Worm (Caenorhabditis elegans) whole organism, L4 larva: Measurements from ENCODE around the gene ZK892.4.

Source experiments
- F26F4.8 ChIP-seq: fragments of 200-800 bp; sonication (Bioruptor generic); conservative IDR thresholded peaks from 2 replicates; pipeline ENCODE4 v1.3.6; 2022; ENCODE audit warnings: missing genetic modification characterization, missing compliant biosample characterization
- F37D6.2 ChIP-seq: sonication (generic microtip); optimal IDR thresholded peaks from 2 replicates; lab custom pipeline; 2016; ENCODE audit warnings: mild to moderate bottlenecking, missing genetic modification characterization, missing compliant biosample characterization
- R02D3.7 ChIP-seq: fragments of 150-350 bp; sonication (generic microtip); optimal IDR thresholded peaks from 3 replicates; lab custom pipeline; 2014; ENCODE audit warnings: missing biosample characterization, missing genetic modification characterization
- T20F7.1 ChIP-seq: fragments of 200-800 bp; sonication (Bioruptor generic); optimal IDR thresholded peaks from 2 replicates; lab custom pipeline; 2018; ENCODE audit warnings: mild to moderate bottlenecking, missing genetic modification characterization, missing compliant biosample characterization
- T26A8.4 ChIP-seq: fragments of 200-800 bp; sonication (Bioruptor generic); IDR thresholded peaks from 2 replicates; pipeline ENCODE4 v1.3.6; 2022; ENCODE audit warnings: missing genetic modification characterization, missing compliant biosample characterization
- Y48G9A.11 ChIP-seq: fragments of 200-800 bp; sonication (Bioruptor generic); IDR thresholded peaks from 2 replicates; pipeline ENCODE4 v1.3.6; 2022; ENCODE audit warnings: missing genetic modification reagents, missing genetic modification characterization, missing compliant biosample characterization
- Y75B8A.6 ChIP-seq: fragments of 200-800 bp; sonication (Bioruptor generic); IDR thresholded peaks from 2 replicates; pipeline ENCODE4 v1.3.6; 2022; ENCODE audit warnings: missing genetic modification reagents, missing genetic modification characterization, missing compliant biosample characterization
- ZK546.5 ChIP-seq, 2 experiments: sonication (generic microtip); optimal IDR thresholded peaks; 2 replicates each; lab custom pipeline; 2017; ENCODE audit warnings: missing biosample characterization in 2 of 2, missing genetic modification characterization in 2 of 2
- aha-1 ChIP-seq: fragments of 150-350 bp; peaks from one replicate; lab custom pipeline; 2014; ENCODE audit warnings: missing biosample characterization, missing genetic modification characterization
- attf-4 ChIP-seq: sonication (generic microtip); optimal IDR thresholded peaks from 3 replicates; lab custom pipeline; 2017; ENCODE audit warnings: missing biosample characterization, missing genetic modification characterization
- ceh-28 ChIP-seq: fragments of 150-350 bp; optimal IDR thresholded peaks from 2 replicates; lab custom pipeline; 2014; ENCODE audit warnings: missing biosample characterization, missing genetic modification reagents, missing genetic modification characterization
- cey-2 ChIP-seq: sonication (generic microtip); optimal IDR thresholded peaks from 3 replicates; lab custom pipeline; 2017; ENCODE audit warnings: missing genetic modification characterization, mild to moderate bottlenecking, missing compliant biosample characterization, antibody characterized with exemption, borderline replicate concordance; ENCODE audit not compliant: insufficient read depth
- daf-8 ChIP-seq: fragments of 200-800 bp; sonication (Bioruptor generic); IDR thresholded peaks from 2 replicates; pipeline ENCODE4 v1.3.6; 2022; ENCODE audit warnings: missing genetic modification characterization, missing compliant biosample characterization
- dmd-6 ChIP-seq: fragments of 200-800 bp; sonication (Bioruptor generic); IDR thresholded peaks from 2 replicates; pipeline ENCODE4 v1.3.6; 2022; ENCODE audit warnings: missing genetic modification reagents, missing genetic modification characterization, missing compliant biosample characterization
- dmd-8 ChIP-seq: fragments of 200-800 bp; sonication (Bioruptor generic); IDR thresholded peaks from 2 replicates; pipeline ENCODE4 v1.3.6; 2022; ENCODE audit warnings: missing genetic modification characterization, missing compliant biosample characterization
- dpl-1 ChIP-seq: fragments of 150-350 bp; optimal IDR thresholded peaks from 2 replicates; lab custom pipeline; 2014; ENCODE audit warnings: missing biosample characterization, missing genetic modification reagents, missing genetic modification characterization
- duxl-1 ChIP-seq: sonication (generic microtip); optimal IDR thresholded peaks from 2 replicates; lab custom pipeline; 2016; ENCODE audit warnings: mild to moderate bottlenecking, missing genetic modification characterization, moderate library complexity, missing compliant biosample characterization; ENCODE audit not compliant: poor library complexity
- egl-43 ChIP-seq: fragments of 200-800 bp; sonication (Bioruptor generic); IDR thresholded peaks from 2 replicates; pipeline ENCODE4 v1.3.6; 2022; ENCODE audit warnings: missing genetic modification reagents, missing genetic modification characterization, missing compliant biosample characterization
- fos-1 ChIP-seq: fragments of 150-350 bp; optimal IDR thresholded peaks from 2 replicates; lab custom pipeline; 2014; ENCODE audit warnings: missing biosample characterization, missing genetic modification characterization
- hif-1 ChIP-seq, 2 experiments: sonication (generic microtip); optimal IDR thresholded peaks; 2 replicates each; lab custom pipeline; 2016 to 2017; ENCODE audit warnings: missing compliant biosample characterization in 2 of 2, missing genetic modification characterization in 2 of 2, missing genetic modification reagents in 2 of 2, missing genotype in 2 of 2, mild to moderate bottlenecking in 1 of 2
- hlh-30 ChIP-seq: sonication (generic microtip); optimal IDR thresholded peaks from 2 replicates; lab custom pipeline; 2017; ENCODE audit warnings: antibody characterized with exemption, mild to moderate bottlenecking, missing genetic modification characterization, missing compliant biosample characterization; ENCODE audit not compliant: insufficient read depth
- jun-1 ChIP-seq: fragments of 150-350 bp; optimal IDR thresholded peaks from 2 replicates; lab custom pipeline; 2014; ENCODE audit warnings: missing biosample characterization, missing genetic modification reagents, missing genetic modification characterization
- lin-1 ChIP-seq: fragments of 200-800 bp; sonication (Bioruptor generic); IDR thresholded peaks from 2 replicates; pipeline ENCODE4 v1.3.6; 2022; ENCODE audit warnings: missing genetic modification reagents, missing genetic modification characterization, missing compliant biosample characterization
- lin-15B ChIP-seq: fragments of 150-350 bp; sonication (generic microtip); optimal IDR thresholded peaks from 3 replicates; lab custom pipeline; 2014; ENCODE audit warnings: missing biosample characterization, missing genetic modification characterization
- lin-29 ChIP-seq: fragments of 200-800 bp; sonication (Bioruptor generic); IDR thresholded peaks from 2 replicates; pipeline ENCODE4 v1.3.6; 2022; ENCODE audit warnings: missing genetic modification reagents, missing genetic modification characterization, missing compliant biosample characterization
- lin-38 ChIP-seq: fragments of 200-800 bp; sonication (Bioruptor generic); IDR thresholded peaks from 2 replicates; pipeline ENCODE4 v1.3.6; 2022; ENCODE audit warnings: missing genetic modification reagents, missing genetic modification characterization, missing compliant biosample characterization
- lir-3 ChIP-seq: sonication (generic microtip); optimal IDR thresholded peaks from 2 replicates; lab custom pipeline; 2016; ENCODE audit warnings: mild to moderate bottlenecking, missing genetic modification characterization, missing compliant biosample characterization
- lsy-2 ChIP-seq, 2 experiments: fragments of 150-350 bp in 1 of 2; sonication (generic microtip) in 1 of 2; optimal IDR thresholded peaks; 2 replicates each; lab custom pipeline; 2014 to 2017; ENCODE audit warnings: missing biosample characterization in 2 of 2, missing genetic modification characterization in 2 of 2
- madf-5 ChIP-seq, 2 experiments: fragments of 200-800 bp; sonication (Bioruptor generic); IDR thresholded peaks; 2 replicates each; pipeline ENCODE4 v1.3.6; 2022; ENCODE audit warnings: missing compliant biosample characterization in 2 of 2, missing genetic modification characterization in 2 of 2
- mep-1 ChIP-seq: fragments of 150-350 bp; sonication (generic microtip); optimal IDR thresholded peaks from 3 replicates; lab custom pipeline; 2014; ENCODE audit warnings: missing biosample characterization, missing genetic modification characterization
- mxl-2 ChIP-seq: fragments of 200-800 bp; sonication (Bioruptor generic); conservative IDR thresholded peaks from 2 replicates; pipeline ENCODE4 v1.3.6; 2022; ENCODE audit warnings: missing genetic modification reagents, missing genetic modification characterization, missing compliant biosample characterization
- nhr-102 ChIP-seq: sonication (generic microtip); optimal IDR thresholded peaks from 2 replicates; lab custom pipeline; 2016; ENCODE audit warnings: mild to moderate bottlenecking, missing genetic modification characterization, moderate library complexity, missing compliant biosample characterization
- nhr-111 ChIP-seq: fragments of 200-800 bp; sonication (Bioruptor generic); optimal IDR thresholded peaks from 2 replicates; lab custom pipeline; 2018; ENCODE audit warnings: mild to moderate bottlenecking, missing genetic modification characterization, missing compliant biosample characterization
- nhr-237 ChIP-seq: sonication (generic microtip); optimal IDR thresholded peaks from 2 replicates; lab custom pipeline; 2017; ENCODE audit warnings: missing biosample characterization, missing genetic modification characterization
- nhr-28 ChIP-seq: fragments of 150-350 bp; optimal IDR thresholded peaks from 2 replicates; lab custom pipeline; 2014; ENCODE audit warnings: missing biosample characterization, missing genetic modification characterization
- nhr-48 ChIP-seq: sonication (generic microtip); optimal IDR thresholded peaks from 2 replicates; lab custom pipeline; 2016; ENCODE audit warnings: mild to moderate bottlenecking, missing genetic modification characterization, missing compliant biosample characterization
- nhr-76 ChIP-seq: fragments of 150-350 bp; optimal IDR thresholded peaks from 2 replicates; lab custom pipeline; 2014; ENCODE audit warnings: missing biosample characterization, missing genetic modification characterization
- nhr-77 ChIP-seq: fragments of 150-350 bp; optimal IDR thresholded peaks from 2 replicates; lab custom pipeline; 2014; ENCODE audit warnings: missing biosample characterization, missing genetic modification characterization
- pha-4 ChIP-seq, 2 experiments: fragments of 150-350 bp in 1 of 2; fragments of 200-800 bp in 1 of 2; sonication (Bioruptor generic) in 1 of 2; IDR thresholded peaks in 1 of 2; optimal IDR thresholded peaks in 1 of 2; 2 replicates each; pipeline versions ENCODE4 v1.3.6 to Lab custom; 2014 to 2022; ENCODE audit warnings: missing genetic modification characterization in 2 of 2, missing genetic modification reagents in 2 of 2, missing biosample characterization in 1 of 2, missing compliant biosample characterization in 1 of 2
- php-3 ChIP-seq: fragments of 200-800 bp; sonication (Bioruptor generic); IDR thresholded peaks from 2 replicates; pipeline ENCODE4 v1.3.6; 2022; ENCODE audit warnings: missing genetic modification reagents, missing genetic modification characterization, missing compliant biosample characterization
- sdz-12 ChIP-seq: fragments of 200-800 bp; sonication (Bioruptor generic); optimal IDR thresholded peaks from 2 replicates; lab custom pipeline; 2018; ENCODE audit warnings: mild to moderate bottlenecking, missing genetic modification characterization, missing compliant biosample characterization
- set-16 ChIP-seq: fragments of 200-800 bp; sonication (Bioruptor generic); IDR thresholded peaks from 2 replicates; pipeline ENCODE4 v1.3.6; 2022; ENCODE audit warnings: missing genetic modification reagents, missing genetic modification characterization, missing compliant biosample characterization
- snpc-4 ChIP-seq: fragments of 150-350 bp; optimal IDR thresholded peaks from 2 replicates; lab custom pipeline; 2014; ENCODE audit warnings: missing biosample characterization, missing genetic modification characterization
- spr-1 ChIP-seq: sonication (generic microtip); optimal IDR thresholded peaks from 2 replicates; lab custom pipeline; 2016; ENCODE audit warnings: mild to moderate bottlenecking, missing genetic modification characterization, missing compliant biosample characterization
- unc-39 ChIP-seq: sonication (generic microtip); optimal IDR thresholded peaks from 2 replicates; lab custom pipeline; 2017; ENCODE audit warnings: missing biosample characterization, missing genetic modification characterization
- unc-62 ChIP-seq, 3 experiments: fragments of 150-350 bp in 1 of 3; sonication (generic microtip); optimal IDR thresholded peaks in 2 of 3; peaks in 1 of 3; 1 replicate in 1 of 3; 2 replicates in 2 of 3; lab custom pipeline; 2014 to 2017; ENCODE audit warnings: missing biosample characterization in 3 of 3, missing genetic modification characterization in 3 of 3, missing genetic modification reagents in 3 of 3, missing genotype in 1 of 3
- zfp-2 ChIP-seq: sonication (generic microtip); optimal IDR thresholded peaks from 2 replicates; lab custom pipeline; 2016; ENCODE audit warnings: mild to moderate bottlenecking, missing genetic modification characterization, missing compliant biosample characterization
- zfp-3 ChIP-seq: fragments of 200-800 bp; sonication (Bioruptor generic); conservative IDR thresholded peaks from 2 replicates; pipeline ENCODE4 v1.3.6; 2022; ENCODE audit warnings: missing genetic modification reagents, missing genetic modification characterization, missing compliant biosample characterization
- zip-2 ChIP-seq: fragments of 150-350 bp; optimal IDR thresholded peaks from 2 replicates; lab custom pipeline; 2014; ENCODE audit warnings: missing biosample characterization, missing genetic modification characterization
- ztf-11 ChIP-seq: fragments of 150-350 bp; optimal IDR thresholded peaks from 2 replicates; lab custom pipeline; 2014; ENCODE audit warnings: missing biosample characterization, missing genetic modification characterization

The ZK892.4 gene

ce11 chrII:10016013-10016412, 9.6 kb downstream of the ZK892.4 start, which contains the start of gene lec-2 (continued):
- no peak for TF ChIP-seq pha-4 (GFP tag; IDR thresholded peaks at IDR 0.05; lab: Robert Waterston, UW)
- TF ChIP-seq pha-4 (tag; optimal IDR thresholded peaks at IDR 0.05; lab: Kevin White, UChicago), result no peak
- no peak for TF ChIP-seq Y48G9A.11 (GFP tag; lab: Robert Waterston, UW)
- no peak for TF ChIP-seq madf-5 (GFP tag; IDR thresholded peaks at IDR 0.05; lab: Robert Waterston, UW)
- TF ChIP-seq fos-1 (tag; lab: Kevin White, UChicago), result no peak
- TF ChIP-seq nhr-237 (tag; lab: Kevin White, UChicago), result no peak
- peak; percentile 41 for TF ChIP-seq nhr-48 (tag; lab: Kevin White, UChicago)
- TF ChIP-seq lin-1 (GFP tag; lab: Robert Waterston, UW), result no peak
- peak; percentile 42 for TF ChIP-seq nhr-28 (tag; lab: Kevin White, UChicago)
- 0 out of 2 replicates have a peak, but pooled peaks have one; percentile 21 for TF ChIP-seq dmd-8 (GFP tag; lab: Robert Waterston, UW)
- TF ChIP-seq lin-15B (tag; lab: Kevin White, UChicago), result no peak
- no peak for TF ChIP-seq sdz-12 (GFP tag; lab: Kevin White, UChicago)
- TF ChIP-seq unc-39 (tag; lab: Kevin White, UChicago), result no peak
- TF ChIP-seq snpc-4, result no peak
- TF ChIP-seq duxl-1 (tag; lab: Kevin White, UChicago), result no peak
- TF ChIP-seq dpl-1 (GFP tag; lab: Kevin White, UChicago), result no peak
- no peak for TF ChIP-seq F26F4.8 (GFP tag; lab: Robert Waterston, UW)
- no peak for TF ChIP-seq ztf-11 (tag; lab: Kevin White, UChicago)
- no peak for TF ChIP-seq R02D3.7
- TF ChIP-seq mxl-2 (GFP tag; lab: Robert Waterston, UW), result no peak
- no peak for TF ChIP-seq zfp-2
- no peak for TF ChIP-seq nhr-102
- TF ChIP-seq nhr-76 (tag; lab: Kevin White, UChicago), result no peak
- TF ChIP-seq zfp-3, result no peak
- TF ChIP-seq php-3 (GFP tag; lab: Robert Waterston, UW), result 0 out of 2 replicates have a peak, but pooled peaks have one; percentile 22
- peak; percentile 54; the same call in 1 of the 2 replicates for TF ChIP-seq egl-43 (GFP tag; lab: Robert Waterston, UW)
- no peak for TF ChIP-seq F37D6.2 (tag; lab: Kevin White, UChicago)
- no peak for TF ChIP-seq T26A8.4 (GFP tag; lab: Robert Waterston, UW)
- no peak for TF ChIP-seq jun-1 (tag; lab: Kevin White, UChicago)
- no peak for TF ChIP-seq nhr-77 (tag; lab: Kevin White, UChicago)
- TF ChIP-seq hlh-30 (tag; lab: Kevin White, UChicago), result peak; percentile 55
- no peak for TF ChIP-seq hif-1 (tag; optimal IDR thresholded peaks at IDR 0.05; lab: Kevin White, UChicago)
- no peak for TF ChIP-seq Y75B8A.6 (GFP tag; lab: Robert Waterston, UW)
- TF ChIP-seq mep-1 (tag; lab: Kevin White, UChicago), result peak; percentile 11
- TF ChIP-seq cey-2 (tag; lab: Kevin White, UChicago), result no peak
- TF ChIP-seq daf-8, result no peak
- no peak for TF ChIP-seq lin-38
- TF ChIP-seq spr-1 (tag; lab: Kevin White, UChicago), result no peak
- TF ChIP-seq lsy-2 (tag; optimal IDR thresholded peaks at IDR 0.05; lab: Kevin White, UChicago), result no peak
- no peak for TF ChIP-seq ZK546.5 (tag; optimal IDR thresholded peaks at IDR 0.05; lab: Kevin White, UChicago)

- TF ChIP-seq nhr-76 (tag; lab: Kevin White, UChicago) (no peak), dmd-6 (GFP tag; lab: Robert Waterston, UW) (peak; percentile 24; the same call in 1 of the 2 replicates), zfp-2 (no peak), ceh-28 (no peak), set-16 (GFP tag; lab: Robert Waterston, UW) (no peak), unc-62 (GFP tag; optimal IDR thresholded peaks at IDR 0.05 in 1 of 2; lab: Kevin White, UChicago) (peak in 1 of 2 experiments; percentile 71), unc-62 (tag; optimal IDR thresholded peaks at IDR 0.05; lab: Kevin White, UChicago) (no peak), attf-4 (tag; lab: Kevin White, UChicago) (no peak), F26F4.8 (GFP tag; lab: Robert Waterston, UW) (no peak), aha-1 (tag; lab: Kevin White, UChicago) (peak; percentile 54), nhr-111 (GFP tag; lab: Kevin White, UChicago) (no peak), lir-3 (tag; lab: Kevin White, UChicago) (no peak), sdz-12 (GFP tag; lab: Kevin White, UChicago) (no peak), dmd-8 (GFP tag; lab: Robert Waterston, UW) (no peak), lin-29 (GFP tag; lab: Robert Waterston, UW) (no peak), hif-1 (tag; optimal IDR thresholded peaks at IDR 0.05; lab: Kevin White, UChicago) (no peak), zip-2 (tag; lab: Kevin White, UChicago) (no peak), hlh-30 (tag; lab: Kevin White, UChicago) (peak; percentile 20), T20F7.1 (no peak), madf-5 (GFP tag; IDR thresholded peaks at IDR 0.05; lab: Robert Waterston, UW) (no peak)
Observed at ce11 chrII:10017528-10017927, 11.2 kb downstream of the ZK892.4 start.
